Worm (Caenorhabditis elegans) whole organism, dauer: ENCODE measurements around the gene T28F3.11.

Source experiments
- unc-62 ChIP-seq: sonication (generic microtip); optimal IDR thresholded peaks from 2 replicates; lab custom pipeline; 2017; ENCODE audit warnings: missing biosample characterization, missing genetic modification reagents, missing genetic modification characterization

The T28F3.11 gene

ce11 chrIV:17248538-17248937 lies 42.9 kb downstream of the T28F3.11 start:
- no peak for TF ChIP-seq unc-62 (GFP tag; lab: Kevin White, UChicago)

- no peak for TF ChIP-seq unc-62 (GFP tag; lab: Kevin White, UChicago)
Measured at ce11 chrIV:17247184-17247583, 44.3 kb downstream of the T28F3.11 start.

- no peak for TF ChIP-seq unc-62 (GFP tag; lab: Kevin White, UChicago)
Measured at ce11 chrIV:17245200-17245599, 46.3 kb downstream of the T28F3.11 start, which contains the start of gene ZK550.2. TSS of gene ZK550.2 (plus strand) at chrIV:17245584.
